Worm (Caenorhabditis elegans) whole organism, young adult: ENCODE results near the gene sdz-18.
"Not testable (repeated sequence)": the region's sequence is repeated elsewhere in the genome, so short reads cannot be mapped to it uniquely, and the experiment has no call there.

ENCODE experiments used
- F52B5.7 ChIP-seq: sonication (generic microtip); optimal IDR thresholded peaks from 2 replicates; lab custom pipeline; 2016; ENCODE audit warnings: mild to moderate bottlenecking, missing genetic modification characterization, missing compliant biosample characterization
- F57C9.4 ChIP-seq: sonication (generic microtip); optimal IDR thresholded peaks from 2 replicates; lab custom pipeline; 2017; ENCODE audit warnings: mild to moderate bottlenecking, missing genetic modification characterization, missing compliant biosample characterization
- ceh-27 ChIP-seq: fragments of 200-800 bp; sonication (Bioruptor generic); optimal IDR thresholded peaks from 2 replicates; lab custom pipeline; 2018; ENCODE audit warnings: mild to moderate bottlenecking, missing genetic modification characterization, moderate library complexity, missing compliant biosample characterization
- mcd-1 ChIP-seq: fragments of 200-800 bp; sonication (Bioruptor generic); IDR thresholded peaks from 2 replicates; pipeline ENCODE4 v1.3.6; 2022; ENCODE audit warnings: missing genetic modification reagents, missing genetic modification characterization, missing compliant biosample characterization
- unc-62 ChIP-seq: fragments of 150-350 bp; optimal IDR thresholded peaks from 2 replicates; lab custom pipeline; 2014; ENCODE audit warnings: missing biosample characterization, missing genetic modification reagents, missing genetic modification characterization

ce11 chrII:1660888-1661287 is 45.4 kb downstream of the sdz-18 start, which contains the start of gene ZC204.13:
- not testable (repeated sequence) for TF ChIP-seq unc-62 (GFP tag; lab: Kevin White, UChicago); F57C9.4 (tag; lab: Kevin White, UChicago); mcd-1 (GFP tag; lab: Robert Waterston, UW); ceh-27 (GFP tag; lab: Kevin White, UChicago); F52B5.7 (tag; lab: Kevin White, UChicago)
